Fruit fly (Drosophila melanogaster) Kc167 (cell line): ENCODE measurements around the gene CG11069.

Experiments
- Myc ChIP-seq: fragments of >200 bp; optimal IDR thresholded peaks from 2 replicates; lab custom pipeline; 2017; ENCODE audit warnings: missing external identifiers
- Sin3A ChIP-seq: fragments of >200 bp; optimal IDR thresholded peaks from 2 replicates; lab custom pipeline; 2018; ENCODE audit warnings: missing external identifiers
- h ChIP-seq: fragments of >200 bp; optimal IDR thresholded peaks from 3 replicates; lab custom pipeline; 2018; ENCODE audit warnings: missing external identifiers
- insv ChIP-seq: fragments of >200 bp; optimal IDR thresholded peaks from 3 replicates; lab custom pipeline; 2018; ENCODE audit warnings: missing external identifiers
- psq ChIP-seq: fragments of >200 bp; optimal IDR thresholded peaks from 2 replicates; lab custom pipeline; 2017; ENCODE audit warnings: missing external identifiers
- ttk ChIP-seq: sonication (Bioruptor generic); optimal IDR thresholded peaks from 2 replicates; lab custom pipeline; 2017; ENCODE audit warnings: missing external identifiers

DNA sequence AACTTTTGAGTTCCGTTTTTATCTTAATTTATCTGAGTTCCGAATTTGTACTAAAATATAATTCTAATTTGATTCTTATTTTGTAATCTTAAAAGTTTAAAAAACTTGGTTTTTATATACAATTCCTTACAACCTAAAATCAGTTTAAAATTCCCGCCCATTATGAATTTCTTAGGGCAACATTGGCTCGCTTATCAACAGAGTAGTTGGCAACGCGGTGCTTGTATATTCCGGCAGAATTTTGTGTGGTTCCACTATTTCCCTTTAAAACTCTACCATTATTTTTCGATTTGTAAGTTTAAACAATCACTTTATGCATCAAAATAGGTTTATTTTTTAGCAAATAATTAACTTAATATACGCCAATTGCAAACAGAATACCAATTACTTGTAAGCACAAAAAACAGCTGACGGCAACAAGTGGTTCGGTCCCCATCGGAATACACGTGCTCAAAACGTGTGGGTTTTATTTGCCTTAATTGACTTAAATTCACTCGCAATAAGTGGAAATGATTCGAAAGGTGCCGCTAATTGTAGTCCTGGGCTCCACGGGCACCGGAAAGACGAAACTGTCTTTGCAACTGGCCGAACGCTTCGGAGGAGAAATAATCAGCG lies 17.6 kb upstream of the CG11069 start, which contains the start of the genes CG11089 and CG31381:
- no peak for TF ChIP-seq h (lab: Kevin White, UChicago)
- no peak for TF ChIP-seq Sin3A
- TF ChIP-seq Myc: no peak
- TF ChIP-seq psq: no peak
- TF ChIP-seq insv (lab: Kevin White, UChicago): no peak
- no peak for TF ChIP-seq ttk (lab: Kevin White, UChicago)
